Fruit fly (Drosophila melanogaster) whole organism, embryonic: ENCODE data around the gene CG10137.

ENCODE experiments used
- BEAF-32 ChIP-seq: fragments of 200-800 bp; sonication (Bioruptor generic); optimal IDR thresholded peaks from 3 replicates; lab custom pipeline; 2017; ENCODE audit warnings: missing biosample characterization, missing genetic modification characterization, mild to moderate bottlenecking, moderate library complexity, missing genetic modification reagents
- CG10462 ChIP-seq: fragments of 200-800 bp; sonication (Bioruptor generic); optimal IDR thresholded peaks from 2 replicates; lab custom pipeline; 2016; ENCODE audit warnings: missing biosample characterization, missing genetic modification characterization
- CG1233 ChIP-seq: fragments of 200-800 bp; sonication (Bioruptor generic); optimal IDR thresholded peaks from 4 replicates; lab custom pipeline; 2018; ENCODE audit warnings: missing biosample characterization, mild to moderate bottlenecking, missing genetic modification characterization
- CG12391 ChIP-seq: fragments of 200-800 bp; sonication (Bioruptor generic); optimal IDR thresholded peaks from 3 replicates; lab custom pipeline; 2018; ENCODE audit warnings: missing biosample characterization, mild to moderate bottlenecking, missing genetic modification characterization, moderate library complexity
- CG14667 ChIP-seq: fragments of 200-800 bp; sonication (Bioruptor generic); IDR thresholded peaks from 2 replicates; pipeline ENCODE4 v1.3.6; 2022; ENCODE audit warnings: missing biosample characterization, missing genetic modification characterization
- CG1602 ChIP-seq: fragments of 200-800 bp; sonication (Bioruptor generic); optimal IDR thresholded peaks from 3 replicates; lab custom pipeline; 2016; ENCODE audit warnings: missing biosample characterization, missing genetic modification characterization
- CG16779 ChIP-seq: fragments of 200-800 bp; sonication (Bioruptor generic); IDR thresholded peaks from 2 replicates; pipeline ENCODE4 v1.3.6; 2022; ENCODE audit warnings: missing biosample characterization, missing genetic modification characterization
- CG17328 ChIP-seq: fragments of 200-800 bp; sonication (Bioruptor generic); IDR thresholded peaks from 2 replicates; pipeline ENCODE4 v1.3.6; 2022; ENCODE audit warnings: missing biosample characterization, missing genetic modification characterization
- CG17359 ChIP-seq: fragments of 200-800 bp; sonication (Bioruptor generic); optimal IDR thresholded peaks from 3 replicates; lab custom pipeline; 2018; ENCODE audit warnings: missing biosample characterization, mild to moderate bottlenecking, missing genetic modification characterization, moderate library complexity
- CG17568 ChIP-seq: fragments of 200-800 bp; sonication (Bioruptor generic); optimal IDR thresholded peaks from 2 replicates; lab custom pipeline; 2018; ENCODE audit warnings: missing biosample characterization, mild to moderate bottlenecking, missing genetic modification characterization, moderate library complexity
- CG17829 ChIP-seq: fragments of 200-800 bp; optimal IDR thresholded peaks from 2 replicates; lab custom pipeline; 2019; ENCODE audit warnings: missing biosample characterization, mild to moderate bottlenecking, missing genetic modification characterization, moderate library complexity
- CG2712 ChIP-seq: fragments of 200-800 bp; optimal IDR thresholded peaks from 3 replicates; lab custom pipeline; 2019; ENCODE audit warnings: missing biosample characterization, mild to moderate bottlenecking, missing genetic modification characterization, moderate library complexity
- CG31388 ChIP-seq: fragments of 200-800 bp; sonication (Bioruptor generic); optimal IDR thresholded peaks from 2 replicates; lab custom pipeline; 2016; ENCODE audit warnings: missing biosample characterization, missing genetic modification characterization
- CG3726 ChIP-seq: fragments of 200-800 bp; sonication (Bioruptor generic); IDR thresholded peaks from 3 replicates; pipeline ENCODE4, ENCODE4 v1.3.6; 2022; ENCODE audit warnings: missing biosample characterization, missing genetic modification characterization
- CG3847 ChIP-seq: fragments of 200-800 bp; sonication (Bioruptor generic); IDR thresholded peaks from 2 replicates; pipeline ENCODE4 v1.3.6; 2022; ENCODE audit warnings: missing biosample characterization, missing genetic modification characterization
- CG4424 ChIP-seq: fragments of 200-800 bp; sonication (Bioruptor generic); optimal IDR thresholded peaks from 3 replicates; lab custom pipeline; 2016; ENCODE audit warnings: missing biosample characterization, missing genetic modification characterization
- CG5180 ChIP-seq: fragments of 200-800 bp; sonication (Bioruptor generic); optimal IDR thresholded peaks from 3 replicates; lab custom pipeline; 2017; ENCODE audit warnings: missing biosample characterization, missing genetic modification characterization, mild to moderate bottlenecking, moderate library complexity, missing genetic modification reagents
- CG6654 ChIP-seq: fragments of 200-800 bp; sonication (Bioruptor generic); optimal IDR thresholded peaks from 2 replicates; lab custom pipeline; 2017; ENCODE audit warnings: missing biosample characterization, mild to moderate bottlenecking, missing genetic modification characterization
- D ChIP-seq, 2 experiments: fragments of 200-800 bp in 1 of 2; fragments of >200 bp in 1 of 2; sonication (Bioruptor generic) in 1 of 2; optimal IDR thresholded peaks; 2 replicates in 1 of 2; 3 replicates in 1 of 2; lab custom pipeline; 2017; ENCODE audit warnings: mild to moderate bottlenecking in 1 of 2, missing biosample characterization in 1 of 2, missing genetic modification characterization in 1 of 2, missing genetic modification reagents in 1 of 2
- D19A ChIP-seq: fragments of 200-800 bp; optimal IDR thresholded peaks from 3 replicates; lab custom pipeline; 2019; ENCODE audit warnings: missing biosample characterization, mild to moderate bottlenecking, missing genetic modification characterization, moderate library complexity
- Dip3 ChIP-seq: fragments of 200-800 bp; sonication (Bioruptor generic); optimal IDR thresholded peaks from 3 replicates; lab custom pipeline; 2016; ENCODE audit warnings: missing biosample characterization, missing genetic modification characterization
- Dll ChIP-seq: fragments of 200-800 bp; sonication (Bioruptor generic); IDR thresholded peaks from 4 replicates; pipeline ENCODE4 v1.3.6; 2022; ENCODE audit warnings: missing biosample characterization, missing genetic modification characterization; ENCODE audit not compliant: partially characterized antibody
- E2f2 ChIP-seq: fragments of 200-800 bp; sonication (Bioruptor generic); IDR thresholded peaks from 2 replicates; pipeline ENCODE4 v1.3.6; 2022; ENCODE audit warnings: missing biosample characterization, missing genetic modification characterization
- Eip74EF ChIP-seq, 2 experiments: fragments of 200-800 bp in 1 of 2; fragments of >200 bp in 1 of 2; sonication (Bioruptor generic) in 1 of 2; optimal IDR thresholded peaks; 2 replicates each; lab custom pipeline; 2017 to 2019; ENCODE audit warnings: missing biosample characterization in 2 of 2, missing genetic modification characterization in 2 of 2, mild to moderate bottlenecking in 1 of 2, moderate library complexity in 1 of 2
- HLH4C ChIP-seq: fragments of 200-800 bp; sonication (Bioruptor generic); IDR thresholded peaks from 3 replicates; pipeline ENCODE4 v1.3.6; 2022; ENCODE audit warnings: missing biosample characterization, missing genetic modification characterization; ENCODE audit not compliant: partially characterized antibody
- HLH54F ChIP-seq: fragments of 200-800 bp; sonication (Bioruptor generic); optimal IDR thresholded peaks from 3 replicates; lab custom pipeline; 2016; ENCODE audit warnings: missing biosample characterization, missing genetic modification characterization
- Myb ChIP-seq: fragments of 200-800 bp; sonication (Bioruptor generic); optimal IDR thresholded peaks from 2 replicates; lab custom pipeline; 2016; ENCODE audit warnings: missing biosample characterization, missing genetic modification characterization
- Pdp1 ChIP-seq, 2 experiments: fragments of 200-800 bp; sonication (Bioruptor generic); optimal IDR thresholded peaks; 3 replicates each; lab custom pipeline; 2016; ENCODE audit warnings: missing biosample characterization in 2 of 2, missing genetic modification characterization in 2 of 2, mild to moderate bottlenecking in 1 of 2, moderate library complexity in 1 of 2
- Ssrp ChIP-seq: fragments of 200-800 bp; sonication (Bioruptor generic); optimal IDR thresholded peaks from 2 replicates; lab custom pipeline; 2018; ENCODE audit warnings: missing biosample characterization, mild to moderate bottlenecking, missing genetic modification characterization, moderate library complexity
- amos ChIP-seq: fragments of 200-800 bp; sonication (Bioruptor generic); IDR thresholded peaks from 2 replicates; pipeline ENCODE4 v1.3.6; 2022; ENCODE audit warnings: missing biosample characterization, missing genetic modification characterization; ENCODE audit not compliant: partially characterized antibody
- ash1 ChIP-seq: fragments of 200-800 bp; sonication (Bioruptor generic); optimal IDR thresholded peaks from 2 replicates; lab custom pipeline; 2018; ENCODE audit warnings: missing biosample characterization, mild to moderate bottlenecking, missing genetic modification characterization
- chn ChIP-seq: fragments of 200-800 bp; sonication (Bioruptor generic); optimal IDR thresholded peaks from 2 replicates; lab custom pipeline; 2016; ENCODE audit warnings: missing biosample characterization, missing genetic modification characterization
- dpn ChIP-seq, 2 experiments: fragments of 200-800 bp; sonication (Bioruptor generic); optimal IDR thresholded peaks; 3 replicates each; lab custom pipeline; 2016; ENCODE audit warnings: missing biosample characterization in 2 of 2, missing genetic modification characterization in 2 of 2
- ems ChIP-seq: fragments of 200-800 bp; sonication (Bioruptor generic); optimal IDR thresholded peaks from 3 replicates; lab custom pipeline; 2016; ENCODE audit warnings: missing biosample characterization, missing genetic modification characterization
- fd102C ChIP-seq: fragments of 200-800 bp; sonication (Bioruptor generic); optimal IDR thresholded peaks from 2 replicates; lab custom pipeline; 2018; ENCODE audit warnings: missing biosample characterization, mild to moderate bottlenecking, missing genetic modification characterization, moderate library complexity
- her ChIP-seq: fragments of 200-800 bp; sonication (Bioruptor generic); optimal IDR thresholded peaks from 2 replicates; lab custom pipeline; 2016; ENCODE audit warnings: missing biosample characterization, missing genetic modification characterization
- nom ChIP-seq: fragments of 200-800 bp; sonication (Bioruptor generic); optimal IDR thresholded peaks from 2 replicates; lab custom pipeline; 2017; ENCODE audit warnings: missing biosample characterization, missing genetic modification characterization, mild to moderate bottlenecking, moderate library complexity, missing genetic modification reagents
- onecut ChIP-seq: fragments of 200-800 bp; sonication (Bioruptor generic); IDR thresholded peaks from 2 replicates; pipeline ENCODE4 v1.3.6; 2022; ENCODE audit warnings: missing biosample characterization, missing genetic modification characterization
- phol ChIP-seq: fragments of 200-800 bp; sonication (Bioruptor generic); optimal IDR thresholded peaks from 3 replicates; lab custom pipeline; 2018; ENCODE audit warnings: missing biosample characterization, mild to moderate bottlenecking, missing genetic modification characterization, moderate library complexity
- pum ChIP-seq: fragments of 200-800 bp; sonication (Bioruptor generic); optimal IDR thresholded peaks from 2 replicates; lab custom pipeline; 2016; ENCODE audit warnings: missing biosample characterization, missing genetic modification characterization
- scrt ChIP-seq: fragments of 200-800 bp; sonication (Bioruptor generic); optimal IDR thresholded peaks from 2 replicates; lab custom pipeline; 2018; ENCODE audit warnings: missing biosample characterization, mild to moderate bottlenecking, missing genetic modification characterization, moderate library complexity
- sens-2 ChIP-seq: fragments of 200-800 bp; sonication (Bioruptor generic); IDR thresholded peaks from 2 replicates; pipeline ENCODE4 v1.3.6; 2022; ENCODE audit warnings: missing biosample characterization, missing genetic modification characterization
- shn ChIP-seq: fragments of 200-800 bp; sonication (Bioruptor generic); optimal IDR thresholded peaks from 3 replicates; lab custom pipeline; 2016; ENCODE audit warnings: missing biosample characterization, missing genetic modification characterization
- sisA ChIP-seq: fragments of 200-800 bp; sonication (Bioruptor generic); IDR thresholded peaks from 2 replicates; pipeline ENCODE4 v1.3.6; 2022; ENCODE audit warnings: missing biosample characterization, missing genetic modification characterization
- sna ChIP-seq: fragments of 200-800 bp; sonication (Bioruptor generic); IDR thresholded peaks from 2 replicates; pipeline ENCODE4 v1.3.6; 2022; ENCODE audit warnings: missing biosample characterization, missing genetic modification characterization; ENCODE audit not compliant: partially characterized antibody
- tup ChIP-seq: fragments of 200-800 bp; sonication (Bioruptor generic); optimal IDR thresholded peaks from 2 replicates; lab custom pipeline; 2016; ENCODE audit warnings: missing biosample characterization, mild to moderate bottlenecking, missing genetic modification characterization, moderate library complexity
- twi ChIP-seq: fragments of 200-800 bp; optimal IDR thresholded peaks from 2 replicates; lab custom pipeline; 2019; ENCODE audit warnings: missing biosample characterization, mild to moderate bottlenecking, missing genetic modification characterization, moderate library complexity
- z ChIP-seq: fragments of 200-800 bp; sonication (Bioruptor generic); IDR thresholded peaks from 3 replicates; pipeline ENCODE4 v1.3.6; 2022; ENCODE audit warnings: missing biosample characterization, missing genetic modification characterization
- zen2 ChIP-seq: fragments of 200-800 bp; sonication (Bioruptor generic); IDR thresholded peaks from 3 replicates; pipeline ENCODE4 v1.3.6; 2022; ENCODE audit warnings: missing biosample characterization, missing genetic modification characterization; ENCODE audit not compliant: partially characterized antibody

The CG10137 gene

DNA sequence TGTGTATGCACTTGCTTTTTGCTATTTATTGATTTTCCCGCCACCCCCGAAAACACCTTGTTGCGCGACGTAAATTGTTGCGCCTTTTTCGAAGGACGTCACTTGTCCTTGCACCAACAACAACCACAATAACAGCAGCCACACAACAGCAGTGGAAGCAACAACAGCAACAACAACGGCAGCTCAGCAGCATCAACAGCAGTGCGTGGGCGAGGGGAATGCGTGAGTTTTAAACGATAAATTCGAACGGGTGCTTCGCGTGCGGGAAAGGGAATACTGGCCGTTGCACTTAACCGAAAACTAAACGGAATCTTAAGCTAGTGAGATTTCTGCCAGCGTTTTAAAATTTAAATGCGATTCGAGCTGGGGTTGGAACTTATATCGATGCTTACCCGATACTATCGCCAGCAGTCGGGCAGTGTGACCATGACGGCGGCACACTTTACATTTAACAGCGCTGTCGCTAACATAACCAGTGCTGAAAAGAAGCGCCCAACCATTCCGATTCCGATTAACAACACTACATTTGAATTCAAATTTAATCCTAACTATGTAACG is 18.0 kb upstream of the CG10137 start, which contains the start of gene cyst (continued):
- TF ChIP-seq D19A (tag; lab: Kevin White, UChicago) (no peak), onecut (GFP tag; lab: Robert Waterston, UW) (peak; percentile 94), CG17829 (tag; lab: Kevin White, UChicago) (peak; percentile 57), dpn (GFP tag; optimal IDR thresholded peaks at IDR 0.05; lab: Kevin White, UChicago) (peak; percentile 39 to 54), sens-2 (GFP tag; lab: Robert Waterston, UW) (no peak), sna (peak; percentile 95), sisA (GFP tag; lab: Robert Waterston, UW) (no peak; the same call in 1 of the 2 replicates), CG1602 (GFP tag; lab: Kevin White, UChicago) (no peak), CG12391 (tag; lab: Kevin White, UChicago) (peak; percentile 7), BEAF-32 (GFP tag; lab: Kevin White, UChicago) (peak; percentile 98), phol (peak; percentile 51), ems (no peak), Pdp1 (GFP tag; optimal IDR thresholded peaks at IDR 0.05; lab: Kevin White, UChicago) (peak in 1 of 2 experiments; percentile 17), D (optimal IDR thresholded peaks at IDR 0.05; lab: Kevin White, UChicago) (peak; percentile 52), D (GFP tag; optimal IDR thresholded peaks at IDR 0.05; lab: Kevin White, UChicago) (no peak), CG14667 (no peak), ash1 (no peak), pum (GFP tag; lab: Kevin White, UChicago) (no peak), CG4424 (no peak), nom (no peak), Eip74EF (GFP tag; optimal IDR thresholded peaks at IDR 0.05; lab: Kevin White, UChicago) (no peak), Dip3 (GFP tag; lab: Kevin White, UChicago) (peak; percentile 39), CG17328 (GFP tag; lab: Robert Waterston, UW) (no peak), twi (tag; lab: Kevin White, UChicago) (no peak), E2f2 (GFP tag; lab: Robert Waterston, UW) (peak; percentile 86), CG17568 (GFP tag; lab: Kevin White, UChicago) (no peak), CG31388 (GFP tag; lab: Kevin White, UChicago) (no peak), CG2712 (no peak), HLH54F (GFP tag; lab: Kevin White, UChicago) (peak; percentile 57), CG5180 (no peak), zen2 (GFP tag; lab: Robert Waterston, UW) (peak; percentile 96), CG16779 (GFP tag; lab: Robert Waterston, UW) (no peak), CG10462 (GFP tag; lab: Kevin White, UChicago) (no peak), amos (GFP tag; lab: Robert Waterston, UW) (peak; percentile 97), her (GFP tag; lab: Kevin White, UChicago) (peak; percentile 12), Myb (GFP tag; lab: Kevin White, UChicago) (peak; percentile 99), tup (GFP tag; lab: Kevin White, UChicago) (no peak), CG6654 (GFP tag; lab: Kevin White, UChicago) (no peak), Ssrp (tag; lab: Kevin White, UChicago) (no peak), CG3847 (GFP tag; lab: Robert Waterston, UW) (peak; percentile 82), chn (GFP tag; lab: Kevin White, UChicago) (peak; percentile 47), HLH4C (peak; percentile 94), z (GFP tag; lab: Robert Waterston, UW) (no peak), CG17359 (tag; lab: Kevin White, UChicago) (no peak), CG3726 (no peak), shn (peak; percentile 2), scrt (GFP tag; lab: Kevin White, UChicago) (peak; percentile 93), fd102C (GFP tag; lab: Kevin White, UChicago) (no peak), Dll (peak; percentile 97), CG1233 (no peak)
